Worm (Caenorhabditis elegans) whole organism, mixed stage, embryonic: Measurements from ENCODE around the gene T20D3.5.

Experiments used
- M03D4.4 ChIP-seq: sonication (generic microtip); optimal IDR thresholded peaks from 2 replicates; lab custom pipeline; 2017; ENCODE audit warnings: mild to moderate bottlenecking, missing genetic modification characterization, missing compliant biosample characterization
- bed-3 ChIP-seq: fragments of 200-800 bp; sonication (Bioruptor generic); optimal IDR thresholded peaks from 3 replicates; lab custom pipeline; 2018; ENCODE audit warnings: mild to moderate bottlenecking, missing genetic modification characterization, moderate library complexity, missing compliant biosample characterization
- blmp-1 ChIP-seq: fragments of 150-350 bp; optimal IDR thresholded peaks from 2 replicates; lab custom pipeline; 2014; ENCODE audit warnings: missing biosample characterization, missing genetic modification characterization
- ceh-39 ChIP-seq: fragments of 150-350 bp; optimal IDR thresholded peaks from 2 replicates; lab custom pipeline; 2014; ENCODE audit warnings: missing biosample characterization, missing genetic modification characterization
- ceh-43 ChIP-seq: fragments of 200-800 bp; sonication (Bioruptor generic); optimal IDR thresholded peaks from 2 replicates; lab custom pipeline; 2018; ENCODE audit warnings: mild to moderate bottlenecking, missing genetic modification characterization, moderate library complexity, missing compliant biosample characterization
- ceh-83 ChIP-seq: fragments of 200-800 bp; sonication (Bioruptor generic); optimal IDR thresholded peaks from 2 replicates; lab custom pipeline; 2018; ENCODE audit warnings: mild to moderate bottlenecking, missing genetic modification characterization, missing compliant biosample characterization
- ces-1 ChIP-seq: fragments of 150-350 bp; optimal IDR thresholded peaks from 2 replicates; lab custom pipeline; 2014; ENCODE audit warnings: missing biosample characterization, missing genetic modification reagents, missing genetic modification characterization
- cnd-1 ChIP-seq: fragments of 200-800 bp; sonication (Bioruptor generic); optimal IDR thresholded peaks from 2 replicates; lab custom pipeline; 2018; ENCODE audit warnings: mild to moderate bottlenecking, missing genetic modification characterization, missing compliant biosample characterization
- drap-1 ChIP-seq: fragments of 200-800 bp; sonication (Bioruptor generic); optimal IDR thresholded peaks from 3 replicates; lab custom pipeline; 2018; ENCODE audit warnings: mild to moderate bottlenecking, missing genetic modification characterization, missing compliant biosample characterization
- elt-1 ChIP-seq: sonication (generic microtip); optimal IDR thresholded peaks from 2 replicates; lab custom pipeline; 2017; ENCODE audit warnings: missing genetic modification characterization, mild to moderate bottlenecking, missing compliant biosample characterization, antibody characterized with exemption, moderate library complexity, borderline replicate concordance; ENCODE audit not compliant: insufficient read depth
- elt-3 ChIP-seq: fragments of 150-350 bp; optimal IDR thresholded peaks from 2 replicates; lab custom pipeline; 2014; ENCODE audit warnings: missing biosample characterization, missing genetic modification characterization
- flh-1 ChIP-seq: fragments of 200-800 bp; sonication (Bioruptor generic); optimal IDR thresholded peaks from 2 replicates; lab custom pipeline; 2018; ENCODE audit warnings: mild to moderate bottlenecking, missing genetic modification characterization, moderate library complexity, missing compliant biosample characterization
- ham-2 ChIP-seq: fragments of 200-800 bp; sonication (Bioruptor generic); optimal IDR thresholded peaks from 2 replicates; lab custom pipeline; 2018; ENCODE audit warnings: mild to moderate bottlenecking, missing genetic modification characterization, missing compliant biosample characterization
- hlh-1 ChIP-seq: fragments of 150-350 bp; optimal IDR thresholded peaks from 2 replicates; lab custom pipeline; 2014; ENCODE audit warnings: missing biosample characterization, missing genetic modification reagents, missing genetic modification characterization
- lin-13 ChIP-seq: fragments of 150-350 bp; optimal IDR thresholded peaks from 2 replicates; lab custom pipeline; 2014; ENCODE audit warnings: missing biosample characterization, missing genetic modification characterization
- lin-32 ChIP-seq: fragments of 200-800 bp; sonication (Bioruptor generic); optimal IDR thresholded peaks from 2 replicates; lab custom pipeline; 2018; ENCODE audit warnings: mild to moderate bottlenecking, missing genetic modification characterization, missing compliant biosample characterization
- lsy-2 ChIP-seq: fragments of 150-350 bp; optimal IDR thresholded peaks from 2 replicates; lab custom pipeline; 2014; ENCODE audit warnings: missing biosample characterization, missing genetic modification characterization
- mab-5 ChIP-seq: fragments of 150-350 bp; optimal IDR thresholded peaks from 2 replicates; lab custom pipeline; 2014; ENCODE audit warnings: missing biosample characterization, missing genetic modification characterization
- mep-1 ChIP-seq: fragments of 150-350 bp; optimal IDR thresholded peaks from 2 replicates; lab custom pipeline; 2017; ENCODE audit warnings: missing biosample characterization, missing genetic modification reagents, missing genetic modification characterization, inconsistent platforms
- mls-2 ChIP-seq: sonication (generic microtip); optimal IDR thresholded peaks from 2 replicates; lab custom pipeline; 2016; ENCODE audit warnings: mild to moderate bottlenecking, missing genetic modification characterization, moderate library complexity, missing compliant biosample characterization
- nhr-12 ChIP-seq: fragments of 150-350 bp; optimal IDR thresholded peaks from 2 replicates; lab custom pipeline; 2014; ENCODE audit warnings: missing biosample characterization, missing genetic modification characterization
- nhr-2 ChIP-seq: fragments of 150-350 bp; optimal IDR thresholded peaks from 2 replicates; lab custom pipeline; 2014; ENCODE audit warnings: missing biosample characterization, missing genetic modification characterization
- nhr-237 ChIP-seq: fragments of 150-350 bp; optimal IDR thresholded peaks from 2 replicates; lab custom pipeline; 2014; ENCODE audit warnings: missing biosample characterization, missing genetic modification characterization
- nhr-28 ChIP-seq: fragments of 150-350 bp; optimal IDR thresholded peaks from 2 replicates; lab custom pipeline; 2014; ENCODE audit warnings: missing biosample characterization, missing genetic modification characterization
- nhr-76 ChIP-seq: sonication (generic microtip); optimal IDR thresholded peaks from 2 replicates; lab custom pipeline; 2017; ENCODE audit warnings: missing biosample characterization, missing genetic modification characterization
- pha-4 ChIP-seq: fragments of 150-350 bp; optimal IDR thresholded peaks from 2 replicates; lab custom pipeline; 2018; ENCODE audit warnings: missing biosample characterization, missing genetic modification reagents, missing genetic modification characterization
- sem-2 ChIP-seq: fragments of 200-800 bp; sonication (Bioruptor generic); optimal IDR thresholded peaks from 2 replicates; lab custom pipeline; 2018; ENCODE audit warnings: mild to moderate bottlenecking, missing genetic modification characterization, missing compliant biosample characterization
- snpc-4 ChIP-seq: fragments of 150-350 bp; optimal IDR thresholded peaks from 2 replicates; lab custom pipeline; 2014; ENCODE audit warnings: missing biosample characterization, missing genetic modification characterization
- sptf-1 ChIP-seq: sonication (generic microtip); optimal IDR thresholded peaks from 2 replicates; lab custom pipeline; 2017; ENCODE audit warnings: mild to moderate bottlenecking, missing genetic modification characterization, moderate library complexity, missing compliant biosample characterization
- tbx-8 ChIP-seq: fragments of 200-800 bp; sonication (Bioruptor generic); optimal IDR thresholded peaks from 2 replicates; lab custom pipeline; 2018; ENCODE audit warnings: mild to moderate bottlenecking, missing genetic modification characterization, moderate library complexity, missing compliant biosample characterization
- unc-39 ChIP-seq: fragments of 150-350 bp; optimal IDR thresholded peaks from 2 replicates; lab custom pipeline; 2014; ENCODE audit warnings: missing biosample characterization, missing genetic modification characterization
- unc-62 ChIP-seq: fragments of 150-350 bp; optimal IDR thresholded peaks from 2 replicates; lab custom pipeline; 2014; ENCODE audit warnings: missing biosample characterization, missing genetic modification reagents, missing genetic modification characterization
- zip-8 ChIP-seq: fragments of 150-350 bp; optimal IDR thresholded peaks from 2 replicates; lab custom pipeline; 2014; ENCODE audit warnings: missing biosample characterization, missing genetic modification characterization
- ztf-11 ChIP-seq: fragments of 150-350 bp; optimal IDR thresholded peaks from 2 replicates; lab custom pipeline; 2014; ENCODE audit warnings: missing biosample characterization, missing genetic modification characterization

The T20D3.5 gene

DNA sequence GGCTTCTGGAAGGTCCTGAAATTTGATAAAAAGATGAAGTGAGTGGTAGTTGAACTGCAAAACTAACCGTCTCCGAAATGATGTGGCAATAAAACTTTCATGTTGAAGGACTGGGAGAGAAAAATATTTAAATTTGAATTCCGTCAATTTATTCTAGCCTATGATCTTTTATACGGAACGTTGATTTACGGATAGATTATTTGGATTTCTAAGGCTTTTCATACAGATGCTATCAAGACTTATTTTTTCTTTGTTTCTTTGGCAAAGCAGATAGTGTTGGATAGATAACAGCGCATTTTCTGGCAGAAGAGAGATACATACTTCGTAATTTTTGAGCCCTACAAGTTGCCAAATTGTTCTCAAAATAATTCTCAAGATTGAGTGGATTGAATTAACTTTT is 32.8 kb upstream of the T20D3.5 start, which contains the start of gene F49C12.4:
TSS of gene F49C12.4 (minus strand) at position 101 of the 400 bp plus-strand sequence.
- no peak for TF ChIP-seq nhr-76 (tag; lab: Kevin White, UChicago)
- TF ChIP-seq elt-1 (tag; lab: Kevin White, UChicago): peak; percentile 61

DNA sequence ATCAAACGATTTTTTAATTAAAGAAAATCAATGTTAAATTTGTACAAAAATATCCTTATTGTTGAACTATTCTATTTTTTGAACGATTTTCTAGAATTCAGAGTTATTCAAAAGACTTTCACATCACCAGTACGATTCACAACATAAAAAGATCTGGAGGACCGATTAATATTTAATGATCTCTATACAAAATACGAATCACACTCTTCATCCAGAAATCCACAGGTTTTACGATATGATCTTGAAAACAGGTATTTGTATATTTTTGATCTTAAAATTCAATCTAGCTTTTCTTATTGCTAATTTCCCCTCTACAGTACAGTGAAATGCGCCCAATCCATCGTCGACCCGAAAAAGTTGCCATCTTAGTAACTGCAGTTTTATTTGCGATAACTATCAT is 32.2 kb upstream of the T20D3.5 start, which contains the start of gene F49C12.5:
TSS of gene F49C12.5 (plus strand) at position 301 of the 400 bp plus-strand sequence.
- no peak for TF ChIP-seq unc-62 (GFP tag; lab: Kevin White, UChicago)
- TF ChIP-seq ztf-11 (tag; lab: Kevin White, UChicago): no peak
- TF ChIP-seq ceh-83 (GFP tag; lab: Kevin White, UChicago): no peak
- no peak for TF ChIP-seq mls-2 (tag; lab: Kevin White, UChicago)
- TF ChIP-seq elt-1 (tag; lab: Kevin White, UChicago): no peak
- TF ChIP-seq zip-8 (tag; lab: Kevin White, UChicago): no peak
- TF ChIP-seq nhr-2: no peak
- no peak for TF ChIP-seq mep-1
- TF ChIP-seq nhr-76 (tag; lab: Kevin White, UChicago): no peak
- no peak for TF ChIP-seq elt-3 (tag; lab: Kevin White, UChicago)
- no peak for TF ChIP-seq snpc-4 (tag; lab: Kevin White, UChicago)
- no peak for TF ChIP-seq unc-39 (tag; lab: Kevin White, UChicago)
- TF ChIP-seq M03D4.4 (tag; lab: Kevin White, UChicago): no peak
- TF ChIP-seq lsy-2: no peak
- no peak for TF ChIP-seq lin-32 (GFP tag; lab: Kevin White, UChicago)
- TF ChIP-seq ces-1: no peak
- no peak for TF ChIP-seq ceh-39
- TF ChIP-seq nhr-237: no peak

- TF ChIP-seq tbx-8 (GFP tag; lab: Kevin White, UChicago) (no peak), bed-3 (GFP tag; lab: Kevin White, UChicago) (no peak), blmp-1 (tag; lab: Kevin White, UChicago) (no peak), zip-8 (tag; lab: Kevin White, UChicago) (no peak), pha-4 (no peak), snpc-4 (tag; lab: Kevin White, UChicago) (no peak)
Measured at ce11 chrIV:9308975-9309374, 27.9 kb upstream of the T20D3.5 start, which contains the start of gene F49C12.6. Gene F49C12.6 (minus strand): TSS chrIV:9309075.

ce11 chrIV:9310935-9311566 is 25.8 kb upstream of the T20D3.5 start:
- TF ChIP-seq lsy-2 (no peak), unc-62 (GFP tag; lab: Kevin White, UChicago) (no peak), nhr-28 (tag; lab: Kevin White, UChicago) (no peak), snpc-4 (tag; lab: Kevin White, UChicago) (no peak), elt-1 (tag; lab: Kevin White, UChicago) (no peak), ceh-43 (no peak), bed-3 (GFP tag; lab: Kevin White, UChicago) (no peak), cnd-1 (tag; lab: Kevin White, UChicago) (no peak), elt-3 (tag; lab: Kevin White, UChicago) (no peak), flh-1 (GFP tag; lab: Kevin White, UChicago) (no peak), mab-5 (tag; lab: Kevin White, UChicago) (no peak), mls-2 (tag; lab: Kevin White, UChicago) (no peak)

DNA sequence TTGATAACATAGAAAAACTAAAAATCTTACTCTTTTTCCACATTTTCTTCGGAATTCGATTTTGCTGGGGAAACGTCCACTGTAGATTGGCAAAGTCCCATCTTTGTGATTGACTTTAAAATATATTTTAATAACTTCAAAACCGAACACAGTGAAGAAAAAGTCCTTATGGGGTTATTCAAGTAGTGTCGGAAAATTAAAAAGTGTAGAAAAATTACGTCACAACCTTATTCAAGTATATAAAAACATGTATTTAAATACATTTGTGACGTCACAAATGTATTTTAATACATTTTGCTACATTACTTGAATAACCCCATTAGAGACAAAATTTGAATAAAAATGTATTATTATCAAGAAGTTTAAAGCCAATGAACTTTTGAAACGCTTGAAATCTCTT is 24.0 kb upstream of the T20D3.5 start, which contains the start of gene F49C12.7:
TSS of gene F49C12.7 (minus strand) at position 101 of the 400 bp plus-strand sequence.
- peak; percentile 89 for TF ChIP-seq zip-8 (tag; lab: Kevin White, UChicago)

- peak; percentile 67 for TF ChIP-seq hlh-1 (tag; lab: Kevin White, UChicago)
- peak; percentile 81 for TF ChIP-seq ceh-43
- TF ChIP-seq mls-2 (tag; lab: Kevin White, UChicago): no peak
- TF ChIP-seq nhr-237: peak; percentile 16
- TF ChIP-seq M03D4.4 (tag; lab: Kevin White, UChicago): peak; percentile 67
- TF ChIP-seq lin-13 (tag; lab: Kevin White, UChicago): no peak
- peak; percentile 1 for TF ChIP-seq nhr-76 (tag; lab: Kevin White, UChicago)
- peak; percentile 36 for TF ChIP-seq elt-1 (tag; lab: Kevin White, UChicago)
- peak; percentile 36 for TF ChIP-seq sem-2 (GFP tag; lab: Kevin White, UChicago)
- peak; percentile 30 for TF ChIP-seq ceh-39
- TF ChIP-seq ham-2 (GFP tag; lab: Kevin White, UChicago): no peak
- TF ChIP-seq lsy-2: peak; percentile 37
- TF ChIP-seq blmp-1 (tag; lab: Kevin White, UChicago): no peak
- TF ChIP-seq sptf-1 (tag; lab: Kevin White, UChicago): peak; percentile 85
- TF ChIP-seq nhr-12 (tag; lab: Kevin White, UChicago): peak; percentile 35
- no peak for TF ChIP-seq unc-62 (GFP tag; lab: Kevin White, UChicago)
- TF ChIP-seq cnd-1 (tag; lab: Kevin White, UChicago): peak; percentile 62
- TF ChIP-seq drap-1: peak; percentile 73
- peak; percentile 7 for TF ChIP-seq flh-1 (GFP tag; lab: Kevin White, UChicago)
- peak; percentile 7 for TF ChIP-seq pha-4
- peak; percentile 60 for TF ChIP-seq ces-1
- TF ChIP-seq lin-32 (GFP tag; lab: Kevin White, UChicago): no peak
- TF ChIP-seq mep-1: peak; percentile 82
- peak; percentile 52 for TF ChIP-seq ztf-11 (tag; lab: Kevin White, UChicago)
- TF ChIP-seq zip-8 (tag; lab: Kevin White, UChicago): no peak
- peak; percentile 37 for TF ChIP-seq bed-3 (GFP tag; lab: Kevin White, UChicago)
Measured at ce11 chrIV:9316068-9316681, 20.7 kb upstream of the T20D3.5 start, which contains the start of the genes F49C12.9 and rpn-7. Gene F49C12.9 (minus strand): TSS chrIV:9316215. Gene rpn-7 (plus strand): TSS chrIV:9316631.
